Worm (Caenorhabditis elegans) whole organism, L1 larva: ENCODE measurements around the gene Y17D7B.4.

Experiments used
- aha-1 ChIP-seq: fragments of 150-350 bp; optimal IDR thresholded peaks from 2 replicates; lab custom pipeline; 2014; ENCODE audit warnings: missing biosample characterization, missing genetic modification characterization
- ama-1 ChIP-seq: fragments of 150-350 bp; optimal IDR thresholded peaks from 2 replicates; lab custom pipeline; 2014
- ceh-82 ChIP-seq, 3 experiments: fragments of 150-350 bp in 1 of 3; sonication (generic microtip) in 2 of 3; optimal IDR thresholded peaks; 2 replicates each; lab custom pipeline; 2014 to 2017; ENCODE audit warnings: missing biosample characterization in 3 of 3, missing genetic modification characterization in 3 of 3
- elt-2 ChIP-seq: sonication (generic microtip); optimal IDR thresholded peaks from 2 replicates; lab custom pipeline; 2016; ENCODE audit warnings: missing genetic modification characterization, mild to moderate bottlenecking, inconsistent platforms, missing compliant biosample characterization, missing genetic modification reagents
- lsy-2 ChIP-seq, 2 experiments: fragments of 150-350 bp; optimal IDR thresholded peaks; 2 replicates each; lab custom pipeline; 2014; ENCODE audit warnings: missing biosample characterization in 2 of 2, missing genetic modification characterization in 2 of 2
- nhr-237 ChIP-seq: fragments of 150-350 bp; optimal IDR thresholded peaks from 2 replicates; lab custom pipeline; 2014; ENCODE audit warnings: missing biosample characterization, missing genetic modification characterization
- nhr-76 ChIP-seq: sonication (generic microtip); optimal IDR thresholded peaks from 2 replicates; lab custom pipeline; 2017; ENCODE audit warnings: missing biosample characterization, missing genetic modification characterization
- nhr-77 ChIP-seq: fragments of 150-350 bp; optimal IDR thresholded peaks from 2 replicates; lab custom pipeline; 2014; ENCODE audit warnings: missing biosample characterization, missing genetic modification characterization
- tbx-2 ChIP-seq: sonication (generic microtip); optimal IDR thresholded peaks from 2 replicates; lab custom pipeline; 2016; ENCODE audit warnings: missing genetic modification characterization, missing compliant biosample characterization
- unc-30 ChIP-seq: sonication (generic microtip); optimal IDR thresholded peaks from 2 replicates; lab custom pipeline; 2017; ENCODE audit warnings: missing biosample characterization, missing genetic modification characterization
- ztf-4 ChIP-seq: fragments of 150-350 bp; optimal IDR thresholded peaks from 2 replicates; lab custom pipeline; 2014; ENCODE audit warnings: missing biosample characterization, missing genetic modification characterization

ce11 chrV:18734381-18734780, 42.1 kb downstream of the Y17D7B.4 start, which contains the start of gene scl-20:
- TF ChIP-seq nhr-77 (tag; lab: Kevin White, UChicago), result no peak
- TF ChIP-seq unc-30 (tag; lab: Kevin White, UChicago), result no peak
- no peak for TF ChIP-seq elt-2
- TF ChIP-seq nhr-237, result no peak
- no peak for TF ChIP-seq ama-1 (lab: Kevin White, UChicago)
- no peak for TF ChIP-seq ceh-82 (tag; optimal IDR thresholded peaks at IDR 0.05; lab: Kevin White, UChicago)
- TF ChIP-seq aha-1, result no peak
- TF ChIP-seq tbx-2, result no peak
- no peak for TF ChIP-seq lsy-2 (tag; optimal IDR thresholded peaks at IDR 0.05; lab: Kevin White, UChicago)
- TF ChIP-seq nhr-76 (tag; lab: Kevin White, UChicago), result no peak
- TF ChIP-seq ztf-4 (tag; lab: Kevin White, UChicago), result no peak
